Worm (Caenorhabditis elegans) whole organism, L3 larva: Measurements from ENCODE around the gene F39H12.1.

Experiments
- R02D3.7 ChIP-seq: fragments of 150-350 bp; optimal IDR thresholded peaks from 2 replicates; lab custom pipeline; 2014; ENCODE audit warnings: missing biosample characterization, missing genetic modification characterization
- daf-12 ChIP-seq: fragments of 150-350 bp; optimal IDR thresholded peaks from 2 replicates; lab custom pipeline; 2014; ENCODE audit warnings: missing biosample characterization, missing genetic modification reagents, missing genetic modification characterization
- elt-3 ChIP-seq, 3 experiments: fragments of 150-350 bp in 1 of 3; sonication (generic microtip) in 2 of 3; optimal IDR thresholded peaks; 2 replicates in 2 of 3; 4 replicates in 1 of 3; lab custom pipeline; 2014 to 2017; ENCODE audit warnings: missing biosample characterization in 3 of 3, missing genetic modification characterization in 3 of 3
- jun-1 ChIP-seq: fragments of 150-350 bp; optimal IDR thresholded peaks from 2 replicates; lab custom pipeline; 2014; ENCODE audit warnings: missing biosample characterization, missing genetic modification reagents, missing genetic modification characterization
- nhr-23 ChIP-seq: fragments of 150-350 bp; optimal IDR thresholded peaks from 2 replicates; lab custom pipeline; 2014; ENCODE audit warnings: missing biosample characterization, missing genetic modification reagents, missing genetic modification characterization
- nhr-77 ChIP-seq: fragments of 150-350 bp; optimal IDR thresholded peaks from 2 replicates; lab custom pipeline; 2014; ENCODE audit warnings: missing biosample characterization, missing genetic modification characterization
- unc-39 ChIP-seq: sonication (generic microtip); optimal IDR thresholded peaks from 4 replicates; lab custom pipeline; 2017; ENCODE audit warnings: missing biosample characterization, missing genetic modification characterization
- zag-1 ChIP-seq: fragments of 150-350 bp; optimal IDR thresholded peaks from 2 replicates; lab custom pipeline; 2014; ENCODE audit warnings: missing biosample characterization, missing genetic modification characterization
- ztf-11 ChIP-seq: fragments of 150-350 bp; optimal IDR thresholded peaks from 2 replicates; lab custom pipeline; 2014; ENCODE audit warnings: missing biosample characterization, missing genetic modification characterization

DNA sequence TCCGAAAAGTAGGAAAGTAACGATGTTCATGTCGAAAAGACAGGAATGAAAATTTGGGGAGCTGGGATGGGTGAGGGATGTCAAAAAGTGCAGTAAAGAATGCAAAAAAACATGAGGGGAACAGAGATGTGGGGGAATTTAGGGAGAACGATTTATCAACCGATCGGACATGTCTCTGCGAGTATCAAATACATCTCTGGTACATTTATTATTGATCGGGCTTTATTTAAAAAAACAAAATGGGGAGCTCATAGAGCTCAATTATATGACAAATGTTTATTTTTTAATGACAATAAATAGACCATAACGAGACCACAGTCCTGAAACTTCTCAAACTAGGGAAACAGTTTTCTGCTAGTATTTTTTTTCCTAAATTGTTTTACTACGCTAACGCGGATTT is 23.9 kb upstream of the F39H12.1 start, which contains the start of gene F25E2.2:
- TF ChIP-seq R02D3.7 (tag; lab: Kevin White, UChicago) (no peak), unc-39 (tag; lab: Kevin White, UChicago) (no peak), zag-1 (tag; lab: Kevin White, UChicago) (no peak), elt-3 (tag; optimal IDR thresholded peaks at IDR 0.05; lab: Kevin White, UChicago) (no peak), jun-1 (tag; lab: Kevin White, UChicago) (no peak), ztf-11 (no peak), nhr-77 (no peak), daf-12 (tag; lab: Kevin White, UChicago) (no peak), nhr-23 (tag; lab: Kevin White, UChicago) (no peak)
